Worm (Caenorhabditis elegans): Measurements from ENCODE around the gene C13F10.1.

The C13F10.1 gene

ce11 chrV:7269399-7269798 lies 45.5 kb downstream of the C13F10.1 start, which contains the start of gene C13A2.6:
C13A2.6 (plus strand) TSS chrV:7269699.
- TF ChIP-seq lsy-2 (tag; optimal IDR thresholded peaks at IDR 0.05): no peak
- TF ChIP-seq lin-32 (GFP tag; optimal IDR thresholded peaks at IDR 0.05): no peak
- no peak for TF ChIP-seq pha-4 (tag; optimal IDR thresholded peaks at IDR 0.05)
- TF ChIP-seq drap-1 (GFP tag; optimal IDR thresholded peaks at IDR 0.05): no peak
- no peak for TF ChIP-seq unc-39 (tag; optimal IDR thresholded peaks at IDR 0.05)
